Worm (Caenorhabditis elegans) whole organism, L2 larva: ENCODE results near the gene catp-8.
A peak's percentile ranks its signal among the peaks of the same experiment; 100 is the strongest.

Experiments
- F13H6.1 ChIP-seq: sonication (generic microtip); optimal IDR thresholded peaks from 2 replicates; lab custom pipeline; 2016; ENCODE audit warnings: missing genetic modification characterization, missing compliant biosample characterization
- R02D3.7 ChIP-seq: fragments of 150-350 bp; optimal IDR thresholded peaks from 2 replicates; lab custom pipeline; 2014; ENCODE audit warnings: missing biosample characterization, missing genetic modification characterization
- aly-2 ChIP-seq: fragments of 150-350 bp; optimal IDR thresholded peaks from 2 replicates; lab custom pipeline; 2014; ENCODE audit warnings: missing biosample characterization, missing genetic modification characterization
- ama-1 ChIP-seq: fragments of 150-350 bp; optimal IDR thresholded peaks from 2 replicates; lab custom pipeline; 2018; ENCODE audit warnings: inconsistent platforms
- ceh-16 ChIP-seq: fragments of 150-350 bp; optimal IDR thresholded peaks from 2 replicates; lab custom pipeline; 2014; ENCODE audit warnings: missing biosample characterization, missing genetic modification characterization
- crh-2 ChIP-seq: sonication (generic microtip); optimal IDR thresholded peaks from 2 replicates; lab custom pipeline; 2017; ENCODE audit warnings: missing biosample characterization, missing genetic modification characterization
- dmd-4 ChIP-seq: sonication (generic microtip); optimal IDR thresholded peaks from 2 replicates; lab custom pipeline; 2017; ENCODE audit warnings: missing biosample characterization, missing genetic modification characterization
- elt-1 ChIP-seq: fragments of 150-350 bp; optimal IDR thresholded peaks from 2 replicates; lab custom pipeline; 2014; ENCODE audit warnings: missing biosample characterization, missing genetic modification characterization
- elt-3 ChIP-seq: sonication (generic microtip); optimal IDR thresholded peaks from 2 replicates; lab custom pipeline; 2017; ENCODE audit warnings: missing biosample characterization, missing genetic modification characterization
- fos-1 ChIP-seq: fragments of 150-350 bp; optimal IDR thresholded peaks from 2 replicates; lab custom pipeline; 2014; ENCODE audit warnings: missing biosample characterization, missing genetic modification characterization
- lin-11 ChIP-seq: fragments of 150-350 bp; sonication (generic microtip); optimal IDR thresholded peaks from 2 replicates; lab custom pipeline; 2014; ENCODE audit warnings: missing biosample characterization, missing genetic modification characterization, inconsistent platforms, mixed read lengths
- lin-13 ChIP-seq: fragments of 150-350 bp; optimal IDR thresholded peaks from 2 replicates; lab custom pipeline; 2014; ENCODE audit warnings: missing biosample characterization, missing genetic modification reagents, missing genetic modification characterization
- lin-39 ChIP-seq: fragments of 150-350 bp; optimal IDR thresholded peaks from 2 replicates; lab custom pipeline; 2014; ENCODE audit warnings: missing biosample characterization, missing genetic modification reagents, missing genetic modification characterization
- lsy-2 ChIP-seq, 2 experiments: fragments of 150-350 bp in 1 of 2; sonication (generic microtip) in 1 of 2; optimal IDR thresholded peaks; 2 replicates each; lab custom pipeline; 2014 to 2017; ENCODE audit warnings: missing biosample characterization in 2 of 2, missing genetic modification characterization in 2 of 2
- mab-5 ChIP-seq: fragments of 150-350 bp; optimal IDR thresholded peaks from 2 replicates; lab custom pipeline; 2014; ENCODE audit warnings: missing biosample characterization, missing genetic modification characterization
- mbf-1 ChIP-seq: sonication (generic microtip); optimal IDR thresholded peaks from 2 replicates; lab custom pipeline; 2017; ENCODE audit warnings: missing biosample characterization, missing genetic modification characterization
- mdl-1 ChIP-seq, 2 experiments: fragments of 150-350 bp in 1 of 2; sonication (generic microtip) in 1 of 2; optimal IDR thresholded peaks; 2 replicates each; lab custom pipeline; 2017; ENCODE audit warnings: missing biosample characterization in 2 of 2, missing genetic modification characterization in 2 of 2
- nhr-10 ChIP-seq: sonication (generic microtip); optimal IDR thresholded peaks from 2 replicates; lab custom pipeline; 2017; ENCODE audit warnings: missing biosample characterization, missing genetic modification characterization
- nhr-11 ChIP-seq: fragments of 150-350 bp; optimal IDR thresholded peaks from 2 replicates; lab custom pipeline; 2014; ENCODE audit warnings: missing biosample characterization, missing genetic modification characterization
- nhr-12 ChIP-seq: fragments of 150-350 bp; optimal IDR thresholded peaks from 2 replicates; lab custom pipeline; 2014; ENCODE audit warnings: missing biosample characterization, missing genetic modification characterization
- nhr-129 ChIP-seq: fragments of 150-350 bp; optimal IDR thresholded peaks from 2 replicates; lab custom pipeline; 2014; ENCODE audit warnings: missing biosample characterization, missing genetic modification characterization
- nhr-21 ChIP-seq: fragments of 150-350 bp; optimal IDR thresholded peaks from 2 replicates; lab custom pipeline; 2014; ENCODE audit warnings: missing biosample characterization, missing genetic modification characterization
- nhr-23 ChIP-seq: fragments of 150-350 bp; optimal IDR thresholded peaks from 2 replicates; lab custom pipeline; 2014; ENCODE audit warnings: missing biosample characterization, missing genetic modification reagents, missing genetic modification characterization
- nhr-237 ChIP-seq: fragments of 150-350 bp; optimal IDR thresholded peaks from 2 replicates; lab custom pipeline; 2014; ENCODE audit warnings: missing biosample characterization, missing genetic modification characterization
- nhr-25 ChIP-seq: fragments of 150-350 bp; sonication (generic microtip); optimal IDR thresholded peaks from 3 replicates; lab custom pipeline; 2014; ENCODE audit warnings: missing biosample characterization, missing genetic modification characterization
- nhr-77 ChIP-seq: fragments of 150-350 bp; optimal IDR thresholded peaks from 2 replicates; lab custom pipeline; 2014; ENCODE audit warnings: missing biosample characterization, missing genetic modification characterization
- peb-1 ChIP-seq: fragments of 150-350 bp; optimal IDR thresholded peaks from 2 replicates; lab custom pipeline; 2014; ENCODE audit warnings: missing biosample characterization, missing genetic modification characterization
- skn-1 ChIP-seq: sonication (generic microtip); optimal IDR thresholded peaks from 2 replicates; lab custom pipeline; 2017; ENCODE audit warnings: missing biosample characterization, missing genetic modification characterization
- sma-3 ChIP-seq: sonication (generic microtip); optimal IDR thresholded peaks from 2 replicates; lab custom pipeline; 2016; ENCODE audit warnings: missing genetic modification reagents, missing genetic modification characterization, missing compliant biosample characterization
- sma-9 ChIP-seq, 2 experiments: fragments of 150-350 bp in 1 of 2; sonication (generic microtip) in 1 of 2; optimal IDR thresholded peaks; 2 replicates each; lab custom pipeline; 2014 to 2016; ENCODE audit warnings: missing genetic modification characterization in 2 of 2, mild to moderate bottlenecking in 1 of 2, missing biosample characterization in 1 of 2, missing compliant biosample characterization in 1 of 2, missing genetic modification reagents in 1 of 2, moderate library complexity in 1 of 2
- unc-39 ChIP-seq: fragments of 150-350 bp; optimal IDR thresholded peaks from 2 replicates; lab custom pipeline; 2014; ENCODE audit warnings: missing biosample characterization, missing genetic modification characterization
- unc-55 ChIP-seq: fragments of 150-350 bp; sonication (generic microtip); optimal IDR thresholded peaks from 3 replicates; lab custom pipeline; 2014; ENCODE audit warnings: missing biosample characterization, missing genetic modification reagents, missing genetic modification characterization
- unc-62 ChIP-seq: fragments of 150-350 bp; optimal IDR thresholded peaks from 2 replicates; lab custom pipeline; 2014; ENCODE audit warnings: missing biosample characterization, missing genetic modification reagents, missing genetic modification characterization
- zag-1 ChIP-seq: fragments of 150-350 bp; optimal IDR thresholded peaks from 2 replicates; lab custom pipeline; 2014; ENCODE audit warnings: missing biosample characterization, missing genetic modification characterization
- ztf-1 ChIP-seq: fragments of 200-800 bp; sonication (Bioruptor generic); conservative IDR thresholded peaks from 2 replicates; pipeline ENCODE4 v1.3.6; 2022; ENCODE audit warnings: missing genetic modification characterization, missing compliant biosample characterization
- ztf-11 ChIP-seq: sonication (generic microtip); optimal IDR thresholded peaks from 2 replicates; lab custom pipeline; 2017; ENCODE audit warnings: missing biosample characterization, missing genetic modification characterization
- ztf-4 ChIP-seq: fragments of 150-350 bp; optimal IDR thresholded peaks from 2 replicates; lab custom pipeline; 2014; ENCODE audit warnings: missing biosample characterization, missing genetic modification characterization

The catp-8 gene

ce11 chrIV:11472023-11472422 is 7.0 kb downstream of the catp-8 start:
- TF ChIP-seq mdl-1 (tag; optimal IDR thresholded peaks at IDR 0.05; lab: Kevin White, UChicago) (no peak), R02D3.7 (no peak), nhr-129 (tag; lab: Kevin White, UChicago) (no peak), mab-5 (tag; lab: Kevin White, UChicago) (no peak), dmd-4 (tag; lab: Kevin White, UChicago) (no peak), nhr-11 (tag; lab: Kevin White, UChicago) (no peak), lin-11 (tag; lab: Kevin White, UChicago) (no peak), ama-1 (lab: Kevin White, UChicago) (no peak), ztf-4 (no peak), nhr-10 (no peak), lin-39 (no peak), lin-13 (GFP tag; lab: Kevin White, UChicago) (no peak), ztf-1 (GFP tag; lab: Robert Waterston, UW) (no peak), peb-1 (tag; lab: Kevin White, UChicago) (no peak), nhr-12 (tag; lab: Kevin White, UChicago) (no peak), nhr-23 (no peak), elt-1 (no peak)

- TF ChIP-seq elt-3 (tag; lab: Kevin White, UChicago) (no peak), nhr-237 (tag; lab: Kevin White, UChicago) (no peak), aly-2 (tag; lab: Kevin White, UChicago) (no peak), mbf-1 (tag; lab: Kevin White, UChicago) (no peak), lsy-2 (tag; optimal IDR thresholded peaks at IDR 0.05; lab: Kevin White, UChicago) (no peak), skn-1 (tag; lab: Kevin White, UChicago) (no peak), fos-1 (peak; percentile 2)
- TF ChIP-seq, all 48 proteins: peak for 1
Measured at ce11 chrIV:11469698-11470591, 9.1 kb downstream of the catp-8 start, which contains the start of the genes C10C6.13 and wht-2. C10C6.13 (minus strand) TSS chrIV:11469748. wht-2 (plus strand) TSS chrIV:11470436.

- no peak for TF ChIP-seq nhr-10
- TF ChIP-seq nhr-77 (tag; lab: Kevin White, UChicago) = no peak
- no peak for TF ChIP-seq nhr-21 (tag; lab: Kevin White, UChicago)
- no peak for TF ChIP-seq sma-9 (GFP tag; optimal IDR thresholded peaks at IDR 0.05; lab: Kevin White, UChicago)
- TF ChIP-seq sma-9 (tag; optimal IDR thresholded peaks at IDR 0.05; lab: Kevin White, UChicago) = no peak
- TF ChIP-seq zag-1 (tag; lab: Kevin White, UChicago) = no peak
- TF ChIP-seq R02D3.7 = no peak
- TF ChIP-seq crh-2 (tag; lab: Kevin White, UChicago) = no peak
- TF ChIP-seq sma-3 (GFP tag; lab: Kevin White, UChicago) = no peak
- TF ChIP-seq ceh-16 = no peak
- TF ChIP-seq ztf-4 = no peak
- TF ChIP-seq skn-1 (tag; lab: Kevin White, UChicago) = no peak
- no peak for TF ChIP-seq F13H6.1 (tag; lab: Kevin White, UChicago)
- no peak for TF ChIP-seq nhr-25 (tag; lab: Kevin White, UChicago)
- no peak for TF ChIP-seq lsy-2 (tag; optimal IDR thresholded peaks at IDR 0.05; lab: Kevin White, UChicago)
- no peak for TF ChIP-seq unc-55 (GFP tag; lab: Kevin White, UChicago)
- no peak for TF ChIP-seq fos-1
- no peak for TF ChIP-seq mdl-1 (tag; optimal IDR thresholded peaks at IDR 0.05; lab: Kevin White, UChicago)
- no peak for TF ChIP-seq unc-39 (tag; lab: Kevin White, UChicago)
- TF ChIP-seq lin-39 = no peak
Measured at ce11 chrIV:11467413-11467812, 11.6 kb downstream of the catp-8 start, which contains the start of gene C10C6.7. C10C6.7 (minus strand) TSS chrIV:11467513.

- TF ChIP-seq mdl-1 (tag; optimal IDR thresholded peaks at IDR 0.05; lab: Kevin White, UChicago) (no peak), unc-55 (GFP tag; lab: Kevin White, UChicago) (no peak), nhr-21 (tag; lab: Kevin White, UChicago) (no peak), skn-1 (tag; lab: Kevin White, UChicago) (no peak), nhr-12 (tag; lab: Kevin White, UChicago) (no peak), unc-62 (no peak), lsy-2 (tag; optimal IDR thresholded peaks at IDR 0.05; lab: Kevin White, UChicago) (no peak), ztf-11 (no peak)
Measured at ce11 chrIV:11465125-11465524, 13.9 kb downstream of the catp-8 start, which contains the start of gene C10C6.3. C10C6.3 (minus strand) TSS chrIV:11465225.
